Worm (Caenorhabditis elegans) whole organism, L4 larva: ENCODE results near the gene cat-4.

Experiments
- D1046.2 ChIP-seq: fragments of 200-800 bp; sonication (Bioruptor generic); IDR thresholded peaks from 2 replicates; pipeline ENCODE4 v1.3.6; 2022; ENCODE audit warnings: missing genetic modification characterization, missing compliant biosample characterization
- Y48G9A.11 ChIP-seq: fragments of 200-800 bp; sonication (Bioruptor generic); IDR thresholded peaks from 2 replicates; pipeline ENCODE4 v1.3.6; 2022; ENCODE audit warnings: missing genetic modification reagents, missing genetic modification characterization, missing compliant biosample characterization
- Y75B8A.6 ChIP-seq: fragments of 200-800 bp; sonication (Bioruptor generic); IDR thresholded peaks from 2 replicates; pipeline ENCODE4 v1.3.6; 2022; ENCODE audit warnings: missing genetic modification reagents, missing genetic modification characterization, missing compliant biosample characterization
- ZK546.5 ChIP-seq, 2 experiments: sonication (generic microtip); optimal IDR thresholded peaks; 2 replicates each; lab custom pipeline; 2017; ENCODE audit warnings: missing biosample characterization in 2 of 2, missing genetic modification characterization in 2 of 2
- ceh-20 ChIP-seq: fragments of 200-800 bp; sonication (Bioruptor generic); IDR thresholded peaks from 2 replicates; pipeline ENCODE4 v1.3.6; 2022; ENCODE audit warnings: missing genetic modification reagents, missing genetic modification characterization, missing compliant biosample characterization
- ceh-28 ChIP-seq: fragments of 150-350 bp; optimal IDR thresholded peaks from 2 replicates; lab custom pipeline; 2014; ENCODE audit warnings: missing biosample characterization, missing genetic modification reagents, missing genetic modification characterization
- lsy-2 ChIP-seq, 2 experiments: fragments of 150-350 bp in 1 of 2; sonication (generic microtip) in 1 of 2; optimal IDR thresholded peaks; 2 replicates each; lab custom pipeline; 2014 to 2017; ENCODE audit warnings: missing biosample characterization in 2 of 2, missing genetic modification characterization in 2 of 2
- mdt-29 ChIP-seq: fragments of 200-800 bp; sonication (Bioruptor generic); IDR thresholded peaks from 2 replicates; pipeline ENCODE4 v1.3.6; 2022; ENCODE audit warnings: missing genetic modification reagents, missing genetic modification characterization, missing compliant biosample characterization
- mxl-3 ChIP-seq: fragments of 200-800 bp; sonication (Bioruptor generic); optimal IDR thresholded peaks from 2 replicates; lab custom pipeline; 2018; ENCODE audit warnings: mild to moderate bottlenecking, missing genetic modification characterization, missing compliant biosample characterization
- nhr-77 ChIP-seq: fragments of 150-350 bp; optimal IDR thresholded peaks from 2 replicates; lab custom pipeline; 2014; ENCODE audit warnings: missing biosample characterization, missing genetic modification characterization
- snpc-1.2 ChIP-seq: fragments of 200-800 bp; sonication (Bioruptor generic); IDR thresholded peaks from 2 replicates; pipeline ENCODE4 v1.3.6; 2022; ENCODE audit warnings: missing genetic modification reagents, missing genetic modification characterization, missing compliant biosample characterization
- unc-62 ChIP-seq, 3 experiments: fragments of 150-350 bp in 1 of 3; sonication (generic microtip); optimal IDR thresholded peaks in 2 of 3; peaks in 1 of 3; 1 replicate in 1 of 3; 2 replicates in 2 of 3; lab custom pipeline; 2014 to 2017; ENCODE audit warnings: missing biosample characterization in 3 of 3, missing genetic modification characterization in 3 of 3, missing genetic modification reagents in 3 of 3, missing genotype in 1 of 3

DNA sequence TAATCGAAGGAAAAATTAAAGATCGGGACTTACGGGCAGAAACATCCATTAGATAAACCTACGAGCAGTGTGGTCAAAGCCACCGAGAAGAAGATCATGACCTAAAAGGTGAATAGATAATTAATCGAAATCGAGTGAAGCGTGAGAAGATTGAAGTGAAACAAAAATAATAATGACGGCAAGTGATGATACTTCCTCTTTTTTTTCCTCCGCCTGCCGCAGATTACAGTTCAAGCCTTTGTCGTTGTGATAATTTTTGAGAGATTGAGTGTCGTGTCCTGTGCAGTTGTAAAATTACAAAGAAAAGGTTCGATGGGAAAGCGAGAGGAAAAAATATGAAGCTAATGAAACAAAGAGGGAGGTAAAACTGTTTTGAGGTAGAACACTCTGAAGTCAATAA, 27.8 kb downstream of the cat-4 start, which contains the start of gene T21C9.9:
- no peak for TF ChIP-seq ZK546.5 (tag; optimal IDR thresholded peaks at IDR 0.05; lab: Kevin White, UChicago)
- TF ChIP-seq D1046.2 (GFP tag; lab: Robert Waterston, UW), result no peak
- TF ChIP-seq ceh-28, result no peak
- no peak for TF ChIP-seq mdt-29
- no peak for TF ChIP-seq nhr-77 (tag; lab: Kevin White, UChicago)
- TF ChIP-seq lsy-2 (tag; optimal IDR thresholded peaks at IDR 0.05; lab: Kevin White, UChicago), result no peak
- TF ChIP-seq Y48G9A.11 (GFP tag; lab: Robert Waterston, UW), result no peak
- TF ChIP-seq mxl-3 (GFP tag; lab: Kevin White, UChicago), result no peak
- no peak for TF ChIP-seq snpc-1.2 (GFP tag; lab: Robert Waterston, UW)
- no peak for TF ChIP-seq ceh-20
- TF ChIP-seq Y75B8A.6 (GFP tag; lab: Robert Waterston, UW), result no peak
- no peak for TF ChIP-seq unc-62 (GFP tag; optimal IDR thresholded peaks at IDR 0.05 in 1 of 2; lab: Kevin White, UChicago)
- no peak for TF ChIP-seq unc-62 (tag; optimal IDR thresholded peaks at IDR 0.05; lab: Kevin White, UChicago)
